Fruit fly (Drosophila melanogaster): ENCODE results near the gene mRpS34.

mRpS34 gene

dm6 chr3L:16328207-16328891, 19.5 kb upstream of the mRpS34 start, which contains the start of gene CG13058 (continued):
- peak; percentile 61 for TF ChIP-seq CG7786 (GFP tag; optimal IDR thresholded peaks at IDR 0.05)
- TF ChIP-seq CG10321 (GFP tag; IDR thresholded peaks at IDR 0.05): no peak
- no peak for TF ChIP-seq aop (GFP tag; IDR thresholded peaks at IDR 0.05)
- TF ChIP-seq CG7271 (tag; optimal IDR thresholded peaks at IDR 0.05): no peak
- peak; percentile 51 for TF ChIP-seq CG15514 (GFP tag; optimal IDR thresholded peaks at IDR 0.05)
- TF ChIP-seq vfl (GFP tag; optimal IDR thresholded peaks at IDR 0.05): peak; percentile 14
- TF ChIP-seq Ada2b (GFP tag; IDR thresholded peaks at IDR 0.05): peak; percentile 90
- peak; percentile 30 for TF ChIP-seq nmo (GFP tag; optimal IDR thresholded peaks at IDR 0.05)
- peak; percentile 71; the same call in 1 of the 2 replicates for TF ChIP-seq CG17328 (GFP tag; IDR thresholded peaks at IDR 0.05)
- TF ChIP-seq Eip74EF (GFP tag; optimal IDR thresholded peaks at IDR 0.05): peak in 1 of 2 experiments; percentile 15
- TF ChIP-seq unpg (GFP tag; optimal IDR thresholded peaks at IDR 0.05): peak; percentile 67
- peak; percentile 59 for TF ChIP-seq ap (GFP tag; IDR thresholded peaks at IDR 0.05)
- no peak for TF ChIP-seq CG12391 (tag; optimal IDR thresholded peaks at IDR 0.05)
- peak; percentile 67 for TF ChIP-seq NfI (GFP tag; optimal IDR thresholded peaks at IDR 0.05)
- TF ChIP-seq Sin3A (optimal IDR thresholded peaks at IDR 0.05): no peak
- peak; percentile 52; the same call in 2 of the 3 replicates for TF ChIP-seq tgo (GFP tag; IDR thresholded peaks at IDR 0.05)
- TF ChIP-seq CG4404 (GFP tag; IDR thresholded peaks at IDR 0.05): no peak
- no peak for TF ChIP-seq NK7.1 (GFP tag; optimal IDR thresholded peaks at IDR 0.05)
- peak; percentile 62 for TF ChIP-seq caup (GFP tag; optimal IDR thresholded peaks at IDR 0.05; ENCODE audit: severe bottlenecking)
- no peak for TF ChIP-seq lov (optimal IDR thresholded peaks at IDR 0.05)
- no peak for TF ChIP-seq lov (GFP tag; IDR thresholded peaks at IDR 0.05)
- no peak for TF ChIP-seq wek (GFP tag; optimal IDR thresholded peaks at IDR 0.05)
- peak; percentile 78 for TF ChIP-seq HLH3B (GFP tag; IDR thresholded peaks at IDR 0.05)
- TF ChIP-seq CG8290 (GFP tag; optimal IDR thresholded peaks at IDR 0.05): no peak
- peak in 1 of 2 experiments; percentile 81 for TF ChIP-seq CG8290 (tag; optimal IDR thresholded peaks at IDR 0.05)
- TF ChIP-seq HHEX (GFP tag; optimal IDR thresholded peaks at IDR 0.05): peak; percentile 59
- TF ChIP-seq CG14710 (tag; optimal IDR thresholded peaks at IDR 0.05): no peak
- no peak for TF ChIP-seq dmrt11E (tag; optimal IDR thresholded peaks at IDR 0.05)
- no peak for TF ChIP-seq ash1 (GFP tag; optimal IDR thresholded peaks at IDR 0.05)
- TF ChIP-seq Fer1 (GFP tag; optimal IDR thresholded peaks at IDR 0.05): peak; percentile 84
- peak; percentile 28 for TF ChIP-seq CG1603 (tag; optimal IDR thresholded peaks at IDR 0.05)
- TF ChIP-seq Side (GFP tag; optimal IDR thresholded peaks at IDR 0.05): no peak
- TF ChIP-seq CG16813 (GFP tag; IDR thresholded peaks at IDR 0.05; ENCODE audit: partially characterized antibody): no peak
- peak; percentile 71; the same call in 1 of the 2 replicates for TF ChIP-seq CG32767 (GFP tag; IDR thresholded peaks at IDR 0.05)
- peak; percentile 79 for TF ChIP-seq slbo (GFP tag; IDR thresholded peaks at IDR 0.05)
- TF ChIP-seq ara (GFP tag; IDR thresholded peaks at IDR 0.05): no peak
- TF ChIP-seq Blimp-1 (GFP tag; optimal IDR thresholded peaks at IDR 0.05): no peak
- peak; percentile 21 for TF ChIP-seq CG5245 (GFP tag; optimal IDR thresholded peaks at IDR 0.05)
- TF ChIP-seq Fer3 (tag; optimal IDR thresholded peaks at IDR 0.05): peak; percentile 59
- no peak for TF ChIP-seq Hr78 (GFP tag; optimal IDR thresholded peaks at IDR 0.05)
- no peak for TF ChIP-seq Six4 (GFP tag; optimal IDR thresholded peaks at IDR 0.05)
- TF ChIP-seq CG30403 (GFP tag; optimal IDR thresholded peaks at IDR 0.05): peak; percentile 61
- no peak for TF ChIP-seq zfh1 (GFP tag; IDR thresholded peaks at IDR 0.05)
- no peak for TF ChIP-seq Sry-β (GFP tag; optimal IDR thresholded peaks at IDR 0.05)
- peak; percentile 22 for TF ChIP-seq CG4424 (GFP tag; optimal IDR thresholded peaks at IDR 0.05)
- TF ChIP-seq pum (GFP tag; optimal IDR thresholded peaks at IDR 0.05): no peak
- no peak for TF ChIP-seq CG11085 (GFP tag; IDR thresholded peaks at IDR 0.05)
- peak; percentile 46 for TF ChIP-seq chn (GFP tag; optimal IDR thresholded peaks at IDR 0.05)
- peak; percentile 72 for TF ChIP-seq fd3F (GFP tag; optimal IDR thresholded peaks at IDR 0.05)
- TF ChIP-seq Ravus (GFP tag; IDR thresholded peaks at IDR 0.05): no peak; the same call in 1 of the 2 replicates
